Fruit fly (Drosophila melanogaster) whole organism, embryonic: ENCODE data around the gene CG7071.

Experiments used
- Ada2b ChIP-seq: fragments of 200-800 bp; sonication (Bioruptor generic); IDR thresholded peaks from 2 replicates; pipeline ENCODE4 v1.3.6; 2022; ENCODE audit warnings: missing biosample characterization, missing genetic modification characterization
- CG11696 ChIP-seq: fragments of 200-800 bp; sonication (Bioruptor generic); IDR thresholded peaks from 2 replicates; pipeline ENCODE4 v1.3.6; 2022; ENCODE audit warnings: missing biosample characterization, missing genetic modification characterization
- CG14050 ChIP-seq: fragments of 200-800 bp; sonication (Bioruptor generic); IDR thresholded peaks from 3 replicates; pipeline ENCODE4 v1.3.6; 2022; ENCODE audit warnings: missing biosample characterization, missing genetic modification characterization
- CG14965 ChIP-seq: fragments of 200-800 bp; sonication (Bioruptor generic); optimal IDR thresholded peaks from 2 replicates; lab custom pipeline; 2016; ENCODE audit warnings: missing biosample characterization, missing genetic modification characterization, borderline replicate concordance
- CG15073 ChIP-seq: fragments of 200-800 bp; sonication (Bioruptor generic); optimal IDR thresholded peaks from 2 replicates; lab custom pipeline; 2016; ENCODE audit warnings: missing biosample characterization, missing genetic modification characterization
- CG1602 ChIP-seq: fragments of 200-800 bp; sonication (Bioruptor generic); optimal IDR thresholded peaks from 3 replicates; lab custom pipeline; 2016; ENCODE audit warnings: missing biosample characterization, missing genetic modification characterization
- CG17359 ChIP-seq: fragments of 200-800 bp; sonication (Bioruptor generic); optimal IDR thresholded peaks from 3 replicates; lab custom pipeline; 2018; ENCODE audit warnings: missing biosample characterization, mild to moderate bottlenecking, missing genetic modification characterization, moderate library complexity
- CG17612 ChIP-seq: fragments of 200-800 bp; sonication (Bioruptor generic); IDR thresholded peaks from 2 replicates; pipeline ENCODE4 v1.3.6; 2022; ENCODE audit warnings: missing biosample characterization, missing genetic modification characterization
- CG17802 ChIP-seq: fragments of 200-800 bp; sonication (Bioruptor generic); optimal IDR thresholded peaks from 2 replicates; lab custom pipeline; 2018; ENCODE audit warnings: missing biosample characterization, mild to moderate bottlenecking, missing genetic modification characterization, moderate library complexity
- CG17829 ChIP-seq: fragments of 200-800 bp; optimal IDR thresholded peaks from 2 replicates; lab custom pipeline; 2019; ENCODE audit warnings: missing biosample characterization, mild to moderate bottlenecking, missing genetic modification characterization, moderate library complexity
- CG17912 ChIP-seq: fragments of 200-800 bp; sonication (Bioruptor generic); optimal IDR thresholded peaks from 2 replicates; lab custom pipeline; 2018; ENCODE audit warnings: missing biosample characterization, mild to moderate bottlenecking, missing genetic modification characterization
- CG7963 ChIP-seq: fragments of 200-800 bp; sonication (Bioruptor generic); IDR thresholded peaks from 3 replicates; pipeline ENCODE4 v1.3.6; 2022; ENCODE audit warnings: missing biosample characterization, missing genetic modification characterization; ENCODE audit not compliant: partially characterized antibody
- CHES-1-like ChIP-seq: fragments of 200-800 bp; sonication (Bioruptor generic); optimal IDR thresholded peaks from 2 replicates; lab custom pipeline; 2016; ENCODE audit warnings: missing biosample characterization, missing genetic modification characterization
- Gug ChIP-seq: fragments of 200-800 bp; sonication (Bioruptor generic); IDR thresholded peaks from 4 replicates; pipeline ENCODE4 v1.3.6; 2022; ENCODE audit warnings: missing biosample characterization, missing genetic modification characterization
- Hmx ChIP-seq: fragments of 200-800 bp; sonication (Bioruptor generic); optimal IDR thresholded peaks from 2 replicates; lab custom pipeline; 2016; ENCODE audit warnings: missing biosample characterization, missing genetic modification characterization
- Kr ChIP-seq: fragments of 200-800 bp; sonication (Bioruptor generic); optimal IDR thresholded peaks from 2 replicates; lab custom pipeline; 2017; ENCODE audit warnings: missing biosample characterization, mild to moderate bottlenecking, missing genetic modification characterization
- Lhr ChIP-seq: fragments of 200-800 bp; sonication (Bioruptor generic); optimal IDR thresholded peaks from 3 replicates; lab custom pipeline; 2017; ENCODE audit warnings: mild to moderate bottlenecking, missing biosample characterization, missing genetic modification reagents, missing genetic modification characterization
- Lim3 ChIP-seq: fragments of 200-800 bp; sonication (Bioruptor generic); IDR thresholded peaks from 2 replicates; pipeline ENCODE4 v1.3.6; 2022; ENCODE audit warnings: missing biosample characterization, missing genetic modification characterization
- Max ChIP-seq: fragments of 200-800 bp; sonication (Bioruptor generic); optimal IDR thresholded peaks from 2 replicates; lab custom pipeline; 2016; ENCODE audit warnings: missing biosample characterization, mild to moderate bottlenecking, missing genetic modification characterization
- Med ChIP-seq: fragments of 200-800 bp; sonication (Bioruptor generic); peaks from one replicate; lab custom pipeline; 2016; ENCODE audit warnings: missing biosample characterization, missing genetic modification characterization, mild to moderate bottlenecking, inconsistent platforms, moderate library complexity
- Neu2 ChIP-seq: fragments of 200-800 bp; sonication (Bioruptor generic); optimal IDR thresholded peaks from 3 replicates; lab custom pipeline; 2016; ENCODE audit warnings: missing biosample characterization, missing genetic modification characterization, borderline replicate concordance
- NfI ChIP-seq: fragments of 200-800 bp; sonication (Bioruptor generic); optimal IDR thresholded peaks from 3 replicates; lab custom pipeline; 2018; ENCODE audit warnings: missing biosample characterization, mild to moderate bottlenecking, missing genetic modification characterization, moderate library complexity
- Pdp1 ChIP-seq, 2 experiments: fragments of 200-800 bp; sonication (Bioruptor generic); optimal IDR thresholded peaks; 3 replicates each; lab custom pipeline; 2016; ENCODE audit warnings: missing biosample characterization in 2 of 2, missing genetic modification characterization in 2 of 2, mild to moderate bottlenecking in 1 of 2, moderate library complexity in 1 of 2
- Rfx ChIP-seq: fragments of 200-800 bp; sonication (Bioruptor generic); IDR thresholded peaks from 2 replicates; pipeline ENCODE4 v1.3.6; 2022; ENCODE audit warnings: missing biosample characterization, missing genetic modification characterization
- Rx ChIP-seq: fragments of 200-800 bp; sonication (Bioruptor generic); IDR thresholded peaks from 2 replicates; pipeline ENCODE4 v1.3.6; 2022; ENCODE audit warnings: missing biosample characterization, missing genetic modification characterization
- Ssrp ChIP-seq: fragments of 200-800 bp; sonication (Bioruptor generic); optimal IDR thresholded peaks from 2 replicates; lab custom pipeline; 2018; ENCODE audit warnings: missing biosample characterization, mild to moderate bottlenecking, missing genetic modification characterization, moderate library complexity
- Stat92E ChIP-seq, 3 experiments: fragments of >200 bp in 2 of 3; fragments of 200-800 bp in 1 of 3; sonication (Bioruptor generic) in 1 of 3; optimal IDR thresholded peaks; 2 replicates each; lab custom pipeline; 2017 to 2019; ENCODE audit warnings: missing biosample characterization in 3 of 3, missing genetic modification characterization in 3 of 3, mild to moderate bottlenecking in 1 of 3, moderate library complexity in 1 of 3
- Xrp1 ChIP-seq: fragments of 200-800 bp; sonication (Bioruptor generic); IDR thresholded peaks from 2 replicates; pipeline ENCODE4 v1.3.6; 2022; ENCODE audit warnings: missing biosample characterization, missing genetic modification characterization
- bowl ChIP-seq: fragments of 200-800 bp; sonication (Bioruptor generic); IDR thresholded peaks from 2 replicates; pipeline ENCODE4 v1.3.6; 2022; ENCODE audit warnings: missing biosample characterization, missing genetic modification characterization
- croc ChIP-seq: fragments of 200-800 bp; sonication (Bioruptor generic); conservative IDR thresholded peaks from 3 replicates; pipeline ENCODE4 v1.3.6; 2022; ENCODE audit warnings: missing biosample characterization, missing genetic modification characterization
- da ChIP-seq: fragments of 200-800 bp; sonication (Bioruptor generic); optimal IDR thresholded peaks from 2 replicates; lab custom pipeline; 2016; ENCODE audit warnings: missing biosample characterization, missing genetic modification characterization
- dmrt99B ChIP-seq: fragments of 200-800 bp; sonication (Bioruptor generic); optimal IDR thresholded peaks from 2 replicates; lab custom pipeline; 2018; ENCODE audit warnings: missing biosample characterization, mild to moderate bottlenecking, missing genetic modification characterization, moderate library complexity
- fd102C ChIP-seq: fragments of 200-800 bp; sonication (Bioruptor generic); optimal IDR thresholded peaks from 2 replicates; lab custom pipeline; 2018; ENCODE audit warnings: missing biosample characterization, mild to moderate bottlenecking, missing genetic modification characterization, moderate library complexity
- fd96Cb ChIP-seq: fragments of 200-800 bp; sonication (Bioruptor generic); optimal IDR thresholded peaks from 2 replicates; lab custom pipeline; 2018; ENCODE audit warnings: missing biosample characterization, mild to moderate bottlenecking, missing genetic modification characterization, moderate library complexity
- h ChIP-seq: fragments of >200 bp; optimal IDR thresholded peaks from 2 replicates; lab custom pipeline; 2017
- hth ChIP-seq: fragments of >200 bp; optimal IDR thresholded peaks from 2 replicates; lab custom pipeline; 2017; ENCODE audit warnings: inconsistent platforms
- nerfin-1 ChIP-seq: fragments of 200-800 bp; sonication (Bioruptor generic); optimal IDR thresholded peaks from 3 replicates; lab custom pipeline; 2019; ENCODE audit warnings: missing biosample characterization, mild to moderate bottlenecking, missing genetic modification characterization, moderate library complexity
- nom ChIP-seq: fragments of 200-800 bp; sonication (Bioruptor generic); optimal IDR thresholded peaks from 2 replicates; lab custom pipeline; 2017; ENCODE audit warnings: missing biosample characterization, missing genetic modification characterization, mild to moderate bottlenecking, moderate library complexity, missing genetic modification reagents
- pho ChIP-seq: fragments of 200-800 bp; sonication (Bioruptor generic); optimal IDR thresholded peaks from 2 replicates; lab custom pipeline; 2016; ENCODE audit warnings: missing biosample characterization, missing genetic modification characterization
- sima ChIP-seq: fragments of 200-800 bp; sonication (Bioruptor generic); optimal IDR thresholded peaks from 2 replicates; lab custom pipeline; 2016; ENCODE audit warnings: missing biosample characterization, missing genetic modification characterization
- tx ChIP-seq: fragments of 200-800 bp; sonication (Bioruptor generic); optimal IDR thresholded peaks from 2 replicates; lab custom pipeline; 2016; ENCODE audit warnings: missing biosample characterization, missing genetic modification characterization
- usp ChIP-seq: fragments of >200 bp; optimal IDR thresholded peaks from 2 replicates; lab custom pipeline; 2017; ENCODE audit warnings: missing biosample characterization, missing genetic modification characterization

CG7071 gene

DNA sequence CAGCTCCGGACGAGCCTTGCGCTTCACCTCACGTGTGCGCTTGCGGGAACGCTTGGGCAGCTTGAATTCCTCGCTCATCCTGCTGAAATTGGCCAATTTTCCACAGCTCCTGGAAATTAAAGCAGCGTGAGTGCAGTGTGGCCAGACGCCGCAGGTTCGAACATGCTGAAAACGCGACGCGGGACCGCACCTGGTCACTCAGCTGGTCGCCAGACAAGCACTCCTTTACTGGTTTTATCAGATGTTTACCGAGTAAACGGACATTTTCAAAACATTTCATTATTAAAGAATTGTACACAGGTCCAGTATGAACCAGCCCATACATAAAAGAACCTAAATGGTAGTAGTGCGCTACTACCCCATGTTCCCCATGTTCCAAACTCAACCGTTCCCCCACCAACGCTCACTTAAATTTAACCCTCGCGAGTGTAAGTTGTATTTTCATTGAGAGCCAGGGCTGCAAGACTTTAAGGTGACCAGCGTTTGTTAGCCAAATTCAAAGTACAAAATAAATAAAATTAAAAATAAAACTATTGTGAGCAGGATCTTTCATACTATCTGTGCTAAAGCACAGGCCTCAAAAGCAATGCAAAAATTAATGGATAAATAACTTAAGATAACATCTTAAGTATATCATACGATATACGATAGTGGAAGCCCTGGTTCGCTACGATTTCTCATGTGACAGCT is at the start of gene CG7071, which contains the start of the genes JMJD6 and Muted (continued):
- TF ChIP-seq CG1602 (peak; percentile 93), Stat92E (GFP tag; optimal IDR thresholded peaks at IDR 0.05; lab: Kevin White, UChicago) (peak in 1 of 3 experiments; percentile 22), CG17359 (peak; percentile 90), CG17612 (GFP tag; lab: Robert Waterston, UW) (peak; percentile 81), bowl (GFP tag; lab: Robert Waterston, UW) (peak; percentile 67; the same call in 1 of the 2 replicates), Neu2 (GFP tag; lab: Kevin White, UChicago) (no peak), CG17912 (GFP tag; lab: Kevin White, UChicago) (peak; percentile 88), Max (GFP tag; lab: Kevin White, UChicago) (peak; percentile 92), Gug (GFP tag; lab: Robert Waterston, UW) (peak; percentile 87), Hmx (peak; percentile 73), CG14050 (GFP tag; lab: Robert Waterston, UW) (peak; percentile 85), Kr (no peak), croc (peak; percentile 86), Ada2b (GFP tag; lab: Robert Waterston, UW) (peak; percentile 89), Xrp1 (GFP tag; lab: Robert Waterston, UW) (peak; percentile 94), Lim3 (GFP tag; lab: Robert Waterston, UW) (peak; percentile 63), Pdp1 (GFP tag; optimal IDR thresholded peaks at IDR 0.05; lab: Kevin White, UChicago) (peak; percentile 81 to 91), da (GFP tag; lab: Kevin White, UChicago) (peak; percentile 34), CHES-1-like (peak; percentile 85), Ssrp (peak; percentile 88), h (lab: Kevin White, UChicago) (no peak), CG11696 (peak; percentile 75), fd102C (GFP tag; lab: Kevin White, UChicago) (peak; percentile 45), CG7963 (GFP tag; lab: Robert Waterston, UW) (0 out of 3 replicates have a peak, but pooled peaks have one; percentile 4), fd96Cb (peak; percentile 79), sima (GFP tag; lab: Kevin White, UChicago) (peak; percentile 31), hth (lab: Kevin White, UChicago) (no peak), pho (GFP tag; lab: Kevin White, UChicago) (peak; percentile 91), Med (GFP tag; lab: Kevin White, UChicago) (peak; percentile 98), CG15073 (no peak), Rfx (GFP tag; lab: Robert Waterston, UW) (peak; percentile 95), usp (GFP tag; lab: Kevin White, UChicago) (no peak), CG17802 (tag; lab: Kevin White, UChicago) (peak; percentile 76), Lhr (GFP tag; lab: Kevin White, UChicago) (peak; percentile 74), Rx (GFP tag; lab: Robert Waterston, UW) (peak; percentile 90), dmrt99B (tag; lab: Kevin White, UChicago) (peak; percentile 78), nerfin-1 (tag; lab: Kevin White, UChicago) (peak; percentile 88), CG17829 (tag; lab: Kevin White, UChicago) (peak; percentile 88), NfI (peak; percentile 95), nom (GFP tag; lab: Kevin White, UChicago) (peak; percentile 78), CG14965 (GFP tag; lab: Kevin White, UChicago) (no peak), tx (GFP tag; lab: Kevin White, UChicago) (peak; percentile 91)
